Fruit fly (Drosophila melanogaster) whole organism, wandering third instar larva: Measurements from ENCODE around the gene CG31287.

Source experiments
- Abd-B ChIP-seq: fragments of >200 bp; optimal IDR thresholded peaks from 2 replicates; lab custom pipeline; 2017; ENCODE audit warnings: missing biosample characterization, missing genetic modification characterization
- CG32264 ChIP-seq: fragments of 200-800 bp; sonication (Bioruptor generic); optimal IDR thresholded peaks from 2 replicates; lab custom pipeline; 2016; ENCODE audit warnings: missing biosample characterization, missing genetic modification characterization
- CrebA ChIP-seq: fragments of 200-800 bp; sonication (Bioruptor generic); optimal IDR thresholded peaks from 2 replicates; lab custom pipeline; 2016; ENCODE audit warnings: missing biosample characterization, mild to moderate bottlenecking, missing genetic modification characterization, borderline replicate concordance
- Dfd ChIP-seq: fragments of >200 bp; optimal IDR thresholded peaks from 2 replicates; lab custom pipeline; 2017; ENCODE audit warnings: missing biosample characterization, missing genetic modification characterization
- HLH106 ChIP-seq: fragments of 200-800 bp; optimal IDR thresholded peaks from 3 replicates; lab custom pipeline; 2019; ENCODE audit warnings: missing biosample characterization, mild to moderate bottlenecking, missing genetic modification characterization, moderate library complexity
- Hnf4 ChIP-seq: fragments of 200-800 bp; sonication (Bioruptor generic); optimal IDR thresholded peaks from 2 replicates; lab custom pipeline; 2016; ENCODE audit warnings: missing biosample characterization, mild to moderate bottlenecking, missing genetic modification characterization
- Hr83 ChIP-seq: fragments of 200-300 bp; sonication (Bioruptor generic); optimal IDR thresholded peaks from 2 replicates; lab custom pipeline; 2016; ENCODE audit warnings: missing biosample characterization, mild to moderate bottlenecking, missing genetic modification characterization, moderate library complexity; ENCODE audit not compliant: poor library complexity, severe bottlenecking
- Mio ChIP-seq: sonication (Bioruptor generic); optimal IDR thresholded peaks from 2 replicates; lab custom pipeline; 2016; ENCODE audit warnings: missing biosample characterization, missing genetic modification characterization
- Myc ChIP-seq: fragments of >200 bp; optimal IDR thresholded peaks from 2 replicates; lab custom pipeline; 2017
- N ChIP-seq: fragments of >200 bp; optimal IDR thresholded peaks from 2 replicates; lab custom pipeline; 2018; ENCODE audit warnings: missing biosample characterization, missing external identifiers, missing genetic modification characterization
- OdsH ChIP-seq: fragments of 200-800 bp; sonication (Bioruptor generic); optimal IDR thresholded peaks from 2 replicates; lab custom pipeline; 2016; ENCODE audit warnings: missing biosample characterization, mild to moderate bottlenecking, missing genetic modification characterization
- Rel ChIP-seq, 2 experiments: fragments of 200-800 bp; sonication (Bioruptor generic) in 1 of 2; optimal IDR thresholded peaks; 2 replicates in 1 of 2; 3 replicates in 1 of 2; lab custom pipeline; 2016 to 2019; ENCODE audit warnings: mild to moderate bottlenecking in 2 of 2, missing biosample characterization in 2 of 2, missing genetic modification characterization in 2 of 2, moderate library complexity in 1 of 2
- Sp1 ChIP-seq: fragments of 200-800 bp; sonication (Bioruptor generic); optimal IDR thresholded peaks from 3 replicates; lab custom pipeline; 2019; ENCODE audit warnings: missing biosample characterization, mild to moderate bottlenecking, missing genetic modification characterization, moderate library complexity
- br ChIP-seq: fragments of 200-800 bp; sonication (Bioruptor generic); optimal IDR thresholded peaks from 2 replicates; lab custom pipeline; 2016; ENCODE audit warnings: missing biosample characterization, missing genetic modification characterization
- brk ChIP-seq: fragments of 200-800 bp; sonication (Bioruptor generic); optimal IDR thresholded peaks from 2 replicates; lab custom pipeline; 2016; ENCODE audit warnings: missing biosample characterization, mild to moderate bottlenecking, missing genetic modification characterization
- dmrt93B ChIP-seq: fragments of 200-800 bp; sonication (Bioruptor generic); optimal IDR thresholded peaks from 2 replicates; lab custom pipeline; 2018; ENCODE audit warnings: missing biosample characterization, mild to moderate bottlenecking, missing genetic modification characterization
- dsf ChIP-seq: sonication (Bioruptor generic); optimal IDR thresholded peaks from 2 replicates; lab custom pipeline; 2016; ENCODE audit warnings: missing biosample characterization, missing genetic modification characterization, borderline replicate concordance
- ey ChIP-seq: fragments of 200-800 bp; sonication (Bioruptor generic); optimal IDR thresholded peaks from 2 replicates; lab custom pipeline; 2016; ENCODE audit warnings: missing biosample characterization, missing genetic modification characterization
- foxo ChIP-seq, 2 experiments: fragments of 200-800 bp; sonication (Bioruptor generic); optimal IDR thresholded peaks; 2 replicates in 1 of 2; 3 replicates in 1 of 2; lab custom pipeline; 2016 to 2017; ENCODE audit warnings: missing biosample characterization in 2 of 2, missing genetic modification characterization in 2 of 2
- fru ChIP-seq: fragments of 200-800 bp; sonication (Bioruptor generic); optimal IDR thresholded peaks from 3 replicates; lab custom pipeline; 2016; ENCODE audit warnings: missing biosample characterization, mild to moderate bottlenecking, missing genetic modification characterization
- h ChIP-seq: fragments of 200-800 bp; sonication (Bioruptor generic); optimal IDR thresholded peaks from 3 replicates; lab custom pipeline; 2016; ENCODE audit warnings: missing biosample characterization, mild to moderate bottlenecking, missing genetic modification characterization
- pan ChIP-seq: fragments of >200 bp; optimal IDR thresholded peaks from 2 replicates; lab custom pipeline; 2017
- psq ChIP-seq: fragments of 200-800 bp; sonication (Bioruptor generic); optimal IDR thresholded peaks from 3 replicates; lab custom pipeline; 2017; ENCODE audit warnings: missing biosample characterization, mild to moderate bottlenecking, missing genetic modification characterization, moderate library complexity
- rgr ChIP-seq: fragments of 200-800 bp; sonication (Bioruptor generic); optimal IDR thresholded peaks from 3 replicates; lab custom pipeline; 2016; ENCODE audit warnings: missing biosample characterization, mild to moderate bottlenecking, missing genetic modification characterization
- sage ChIP-seq: fragments of 200-800 bp; sonication (Bioruptor generic); optimal IDR thresholded peaks from 2 replicates; lab custom pipeline; 2016; ENCODE audit warnings: missing biosample characterization, mild to moderate bottlenecking, missing genetic modification characterization
- sv ChIP-seq: fragments of 200-800 bp; sonication (Bioruptor generic); optimal IDR thresholded peaks from 3 replicates; lab custom pipeline; 2016; ENCODE audit warnings: missing biosample characterization, missing genetic modification characterization
- tai ChIP-seq: sonication (Bioruptor generic); optimal IDR thresholded peaks from 2 replicates; lab custom pipeline; 2016; ENCODE audit warnings: missing biosample characterization, missing genetic modification characterization
- woc ChIP-seq: sonication (Bioruptor generic); optimal IDR thresholded peaks from 2 replicates; lab custom pipeline; 2016; ENCODE audit warnings: missing biosample characterization, mild to moderate bottlenecking, missing genetic modification characterization

Gene CG31287

DNA sequence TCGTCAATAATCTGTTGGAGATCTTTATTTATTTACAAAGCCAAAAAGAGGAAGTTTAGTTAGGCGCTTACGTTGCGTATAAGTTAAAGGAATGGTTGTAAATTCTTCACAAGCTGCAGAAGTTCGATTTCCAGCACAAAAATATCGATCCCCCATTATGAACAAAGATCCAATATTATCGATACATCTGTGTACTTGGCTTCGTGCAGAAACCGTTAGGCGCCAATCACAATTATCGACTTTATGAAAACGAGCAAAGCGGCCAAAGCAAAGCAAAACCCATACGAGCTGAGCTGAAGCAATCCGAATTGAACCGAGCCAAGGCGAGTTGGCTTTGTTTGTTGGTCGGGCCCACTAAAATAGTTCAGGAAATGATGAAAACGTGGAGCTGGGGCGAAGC lies 22.2 kb downstream of the CG31287 start, which contains the start of gene tara:
tara (plus strand) TSS at position 301 of the 400 bp plus-strand sequence.
- TF ChIP-seq Abd-B (GFP tag; lab: Kevin White, UChicago) (no peak), dmrt93B (no peak), CG32264 (no peak), dsf (no peak), Rel (GFP tag; optimal IDR thresholded peaks at IDR 0.05; lab: Kevin White, UChicago) (no peak), Rel (tag; optimal IDR thresholded peaks at IDR 0.05; lab: Kevin White, UChicago) (no peak), N (GFP tag; lab: Kevin White, UChicago) (no peak), rgr (GFP tag; lab: Kevin White, UChicago) (no peak), HLH106 (tag; lab: Kevin White, UChicago) (no peak), brk (GFP tag; lab: Kevin White, UChicago) (no peak), psq (GFP tag; lab: Kevin White, UChicago) (no peak), OdsH (GFP tag; lab: Kevin White, UChicago) (no peak), br (GFP tag; lab: Kevin White, UChicago) (no peak), Hnf4 (no peak), foxo (GFP tag; optimal IDR thresholded peaks at IDR 0.05; lab: Kevin White, UChicago) (no peak), tai (GFP tag; lab: Kevin White, UChicago) (no peak), Dfd (GFP tag; lab: Kevin White, UChicago) (no peak), ey (GFP tag; lab: Kevin White, UChicago) (no peak), sage (no peak)

DNA sequence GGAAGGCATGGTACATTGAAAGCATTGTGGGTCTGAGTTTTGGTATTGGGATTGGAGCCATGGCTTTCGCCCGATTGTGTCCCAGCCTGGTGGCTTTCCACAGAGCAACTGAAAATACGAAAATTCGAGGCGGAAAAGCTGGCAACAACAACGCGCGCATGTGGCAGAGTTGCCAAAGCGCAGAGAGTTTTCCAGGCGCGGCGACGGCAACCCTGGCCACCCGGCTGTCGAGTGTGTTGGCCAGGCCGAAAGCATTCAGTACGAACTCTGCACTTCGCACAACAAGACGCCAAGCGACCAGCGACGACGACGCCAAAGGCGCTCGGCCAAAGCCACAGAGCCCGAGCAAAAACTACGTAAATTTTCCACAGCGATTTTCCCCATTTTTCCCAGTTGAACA lies 22.6 kb downstream of the CG31287 start:
- no peak for TF ChIP-seq brk (GFP tag; lab: Kevin White, UChicago)
- TF ChIP-seq Hnf4 = no peak
- TF ChIP-seq Dfd (GFP tag; lab: Kevin White, UChicago) = no peak
- TF ChIP-seq Mio (GFP tag; lab: Kevin White, UChicago) = no peak
- TF ChIP-seq woc (GFP tag; lab: Kevin White, UChicago) = no peak
- TF ChIP-seq sv (GFP tag; lab: Kevin White, UChicago) = no peak
- no peak for TF ChIP-seq OdsH (GFP tag; lab: Kevin White, UChicago)

dm6 chr3R:16227074-16227473 lies 23.9 kb downstream of the CG31287 start:
- TF ChIP-seq rgr (GFP tag; lab: Kevin White, UChicago) = no peak
- no peak for TF ChIP-seq HLH106 (tag; lab: Kevin White, UChicago)
- TF ChIP-seq Rel (GFP tag; optimal IDR thresholded peaks at IDR 0.05; lab: Kevin White, UChicago) = no peak
- peak; percentile 99 for TF ChIP-seq Rel (tag; optimal IDR thresholded peaks at IDR 0.05; lab: Kevin White, UChicago)
- no peak for TF ChIP-seq fru
- TF ChIP-seq Abd-B (GFP tag; lab: Kevin White, UChicago) = no peak
- TF ChIP-seq Dfd (GFP tag; lab: Kevin White, UChicago) = no peak
- TF ChIP-seq dsf = no peak
- TF ChIP-seq psq (GFP tag; lab: Kevin White, UChicago) = peak; percentile 89
- TF ChIP-seq h (GFP tag; lab: Kevin White, UChicago) = no peak
- peak; percentile 1 for TF ChIP-seq OdsH (GFP tag; lab: Kevin White, UChicago)
- no peak for TF ChIP-seq tai (GFP tag; lab: Kevin White, UChicago)
- TF ChIP-seq br (GFP tag; lab: Kevin White, UChicago) = no peak

DNA sequence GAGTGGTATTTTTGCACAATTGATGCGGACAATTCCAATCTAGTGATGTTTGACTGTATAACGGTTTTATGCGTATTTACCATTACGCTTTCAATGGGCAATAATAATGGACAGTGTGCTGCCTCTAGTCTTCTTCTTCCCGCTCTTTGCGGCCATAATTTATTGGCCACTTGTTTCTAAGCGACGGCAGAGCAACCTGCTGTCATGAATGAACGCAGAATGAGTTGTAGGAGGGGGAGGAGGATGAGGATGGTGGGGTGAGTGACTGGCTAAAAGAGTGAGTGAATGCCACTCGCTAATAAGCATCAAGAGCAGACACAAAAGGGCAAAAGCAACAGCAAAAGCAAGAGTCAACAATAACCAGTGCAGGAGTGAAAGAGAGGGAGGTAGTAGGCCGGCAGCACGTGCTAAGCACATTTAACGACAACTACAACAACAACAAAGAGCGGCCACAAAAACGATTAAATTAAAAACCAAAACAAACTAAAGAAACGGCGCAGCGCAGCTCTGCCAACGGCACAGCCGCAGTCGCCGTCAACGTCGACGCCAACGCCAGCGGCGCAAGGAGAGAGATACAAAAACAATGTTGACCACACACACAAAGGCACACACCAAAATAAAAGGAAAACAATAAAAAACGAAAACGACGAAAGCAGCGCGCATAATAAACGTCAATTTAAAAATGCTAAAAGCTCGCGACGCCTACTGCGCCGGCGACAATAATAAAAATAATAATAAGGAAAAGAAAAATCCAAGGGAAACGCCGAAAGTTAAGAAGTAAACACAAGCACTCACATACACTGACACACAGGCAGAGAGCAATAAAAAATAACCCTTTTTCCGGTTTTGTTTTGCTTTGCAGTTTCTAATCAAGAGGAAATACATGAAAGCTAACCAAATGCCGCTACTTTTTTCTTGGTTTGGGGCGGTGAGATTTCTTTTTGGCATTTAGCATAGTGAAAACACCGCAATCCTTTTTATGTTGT lies 25.8 kb downstream of the CG31287 start:
- TF ChIP-seq br (GFP tag; lab: Kevin White, UChicago) (no peak), Sp1 (GFP tag; lab: Kevin White, UChicago) (peak; percentile 60), fru (peak; percentile 12), CG32264 (peak; percentile 9), Hr83 (GFP tag; lab: Kevin White, UChicago) (peak; percentile 1), Myc (lab: Kevin White, UChicago) (no peak), Hnf4 (peak; percentile 21), CrebA (GFP tag; lab: Kevin White, UChicago) (no peak), psq (GFP tag; lab: Kevin White, UChicago) (peak; percentile 77), h (GFP tag; lab: Kevin White, UChicago) (peak; percentile 15), sage (peak; percentile 54), Rel (GFP tag; optimal IDR thresholded peaks at IDR 0.05; lab: Kevin White, UChicago) (peak; percentile 57), Rel (tag; optimal IDR thresholded peaks at IDR 0.05; lab: Kevin White, UChicago) (peak; percentile 63), HLH106 (tag; lab: Kevin White, UChicago) (no peak), brk (GFP tag; lab: Kevin White, UChicago) (peak; percentile 49), pan (lab: Kevin White, UChicago) (no peak), Mio (GFP tag; lab: Kevin White, UChicago) (no peak), OdsH (GFP tag; lab: Kevin White, UChicago) (no peak)
- TF ChIP-seq, all 38 proteins: peak for 10
